Fruit fly (Drosophila melanogaster) whole organism: ENCODE results near the gene LysX.

Experiments used
- Dll ChIP-seq: fragments of >200 bp; optimal IDR thresholded peaks from 2 replicates; lab custom pipeline; 2017
- pan ChIP-seq: fragments of >200 bp; optimal IDR thresholded peaks from 2 replicates; lab custom pipeline; 2017
- psq ChIP-seq: fragments of >200 bp; optimal IDR thresholded peaks from 2 replicates; lab custom pipeline; 2017
- usp ChIP-seq: fragments of >200 bp; optimal IDR thresholded peaks from 2 replicates; lab custom pipeline; 2017; ENCODE audit warnings: missing biosample characterization, missing genetic modification characterization, mixed read lengths

- TF ChIP-seq Dll (lab: Kevin White, UChicago) (no peak), pan (lab: Kevin White, UChicago) (no peak), usp (no peak), psq (lab: Kevin White, UChicago) (no peak)
Observed at dm6 chr3L:1169617-1170016, 25.5 kb downstream of the LysX start.
